Worm (Caenorhabditis elegans): ENCODE results near the gene crm-1.

ce11 chrV:10328080-10328479 is 3.8 kb downstream of the crm-1 start:
- TF ChIP-seq unc-3 (GFP tag; conservative IDR thresholded peaks at IDR 0.05) (no peak), unc-3 (tag; optimal IDR thresholded peaks at IDR 0.05) (no peak), fkh-6 (tag; optimal IDR thresholded peaks at IDR 0.05) (no peak), sdc-2 (tag; optimal IDR thresholded peaks at IDR 0.05) (no peak), sox-4 (tag; optimal IDR thresholded peaks at IDR 0.05) (no peak), C38D4.7 (GFP tag; optimal IDR thresholded peaks at IDR 0.05) (no peak), ztf-16 (tag; optimal IDR thresholded peaks at IDR 0.05) (no peak), pros-1 (tag; optimal IDR thresholded peaks at IDR 0.05) (no peak), pqm-1 (tag; optimal IDR thresholded peaks at IDR 0.05) (no peak), T23F11.4 (GFP tag; optimal IDR thresholded peaks at IDR 0.05) (no peak)

All from whole organism, late embryonic.